Worm (Caenorhabditis elegans): ENCODE data around the gene R12B2.13.

R12B2.13 gene

ce11 chrIII:5833376-5833775 is at the start of gene R12B2.13, which contains the start of gene mdt-15:
Gene R12B2.13 (minus strand): TSS chrIII:5833476.
Gene mdt-15 (minus strand): TSS chrIII:5833751.
- TF ChIP-seq vab-7 (GFP tag; IDR thresholded peaks at IDR 0.05) (no peak), hif-1 (tag; optimal IDR thresholded peaks at IDR 0.05) (no peak), tag-97 (GFP tag; IDR thresholded peaks at IDR 0.05) (no peak), ceh-82 (tag; optimal IDR thresholded peaks at IDR 0.05) (no peak), lin-13 (GFP tag; optimal IDR thresholded peaks at IDR 0.05) (no peak), unc-130 (GFP tag; optimal IDR thresholded peaks at IDR 0.05) (no peak), mxl-3 (GFP tag; optimal IDR thresholded peaks at IDR 0.05) (no peak), dmd-6 (GFP tag; IDR thresholded peaks at IDR 0.05) (no peak), unc-62 (GFP tag; optimal IDR thresholded peaks at IDR 0.05 in 1 of 2) (no peak), unc-62 (tag; optimal IDR thresholded peaks at IDR 0.05) (no peak), ceh-44 (GFP tag; IDR thresholded peaks at IDR 0.05) (no peak), hmg-1.1 (GFP tag; IDR thresholded peaks at IDR 0.05) (no peak), attf-4 (tag; optimal IDR thresholded peaks at IDR 0.05) (no peak), arid-1 (GFP tag; conservative IDR thresholded peaks at IDR 0.05) (no peak), mes-2 (tag; optimal IDR thresholded peaks at IDR 0.05; ENCODE audit: poor library complexity, severe bottlenecking) (no peak), D1046.2 (GFP tag; IDR thresholded peaks at IDR 0.05) (no peak), Y5F2A.4 (GFP tag; optimal IDR thresholded peaks at IDR 0.05) (no peak), ZK546.5 (tag; optimal IDR thresholded peaks at IDR 0.05) (no peak), ceh-20 (GFP tag; IDR thresholded peaks at IDR 0.05) (no peak)

- TF ChIP-seq hlh-30 (tag; optimal IDR thresholded peaks at IDR 0.05; ENCODE audit: insufficient read depth) (no peak), jun-1 (tag; optimal IDR thresholded peaks at IDR 0.05) (no peak), lin-38 (GFP tag; IDR thresholded peaks at IDR 0.05) (no peak), lin-39 (tag; optimal IDR thresholded peaks at IDR 0.05) (no peak), lim-7 (GFP tag; IDR thresholded peaks at IDR 0.05) (no peak), nhr-41 (GFP tag; IDR thresholded peaks at IDR 0.05) (no peak), nhr-76 (tag; optimal IDR thresholded peaks at IDR 0.05) (no peak), Y48G9A.11 (GFP tag; IDR thresholded peaks at IDR 0.05) (no peak), zag-1 (tag; optimal IDR thresholded peaks at IDR 0.05) (no peak), aly-2 (tag; optimal IDR thresholded peaks at IDR 0.05) (no peak), fos-1 (tag; optimal IDR thresholded peaks at IDR 0.05) (no peak), ces-1 (GFP tag; optimal IDR thresholded peaks at IDR 0.05) (no peak)
These were observed 49.5 kb upstream of the R12B2.13 start, which contains the start of gene F01F1.14 for ce11 chrIII:5882823-5883222. Gene F01F1.14 (minus strand): TSS chrIII:5882923.

- peak; percentile 33 for TF ChIP-seq lin-38 (GFP tag; IDR thresholded peaks at IDR 0.05)
- TF ChIP-seq T26A8.4 (GFP tag; IDR thresholded peaks at IDR 0.05): 0 out of 2 replicates have a peak, but pooled peaks have one; percentile 16
- TF ChIP-seq egl-27 (tag; optimal IDR thresholded peaks at IDR 0.05): no peak
These were observed 49.0 kb upstream of the R12B2.13 start for ce11 chrIII:5882284-5882683.

DNA sequence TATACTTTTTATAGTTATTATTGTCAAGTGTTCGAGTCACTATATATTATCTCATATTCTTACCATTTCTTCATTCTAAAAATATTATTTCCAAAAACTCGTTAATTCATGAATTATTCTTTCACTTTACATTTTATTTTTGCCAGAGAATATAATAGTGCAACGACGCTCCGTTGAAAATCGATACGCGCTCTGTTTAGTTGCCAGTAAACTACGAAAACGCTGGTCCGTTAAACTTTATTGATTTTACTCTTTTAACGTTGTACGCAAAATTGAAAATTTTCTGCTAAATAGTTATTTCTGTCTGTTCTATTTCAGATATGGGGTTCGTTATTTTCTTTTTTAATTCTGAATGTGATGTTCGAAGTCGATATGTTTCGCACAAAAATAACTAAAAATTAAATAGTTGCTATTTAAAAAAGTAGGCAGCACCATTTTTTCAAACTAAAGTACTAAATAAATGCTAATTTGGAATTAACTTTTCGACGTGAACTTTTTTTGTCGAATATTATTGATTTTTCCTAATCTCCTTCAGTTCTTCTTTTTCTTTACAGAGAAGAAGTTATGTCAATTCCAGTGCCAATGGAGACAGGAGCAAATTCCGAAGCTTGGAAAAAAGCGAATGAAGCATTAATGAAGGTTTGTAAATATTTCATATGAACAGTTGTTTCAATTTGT is 46.2 kb upstream of the R12B2.13 start, which contains the start of gene hpo-10:
TSS of gene hpo-10 (plus strand) at position 199 of the 678 bp plus-strand sequence.
- peak; percentile 55 for TF ChIP-seq mes-2 (tag; optimal IDR thresholded peaks at IDR 0.05; ENCODE audit: poor library complexity, severe bottlenecking)
- TF ChIP-seq lin-38 (GFP tag; IDR thresholded peaks at IDR 0.05): peak; percentile 37; the same call in 1 of the 2 replicates
- TF ChIP-seq lsy-2 (tag; optimal IDR thresholded peaks at IDR 0.05): peak in 1 of 2 experiments; percentile 65
- TF ChIP-seq hlh-30 (tag; optimal IDR thresholded peaks at IDR 0.05; ENCODE audit: insufficient read depth): peak; percentile 22
- TF ChIP-seq nhr-6 (tag; optimal IDR thresholded peaks at IDR 0.05): peak; percentile 43
- peak; percentile 48 for TF ChIP-seq dve-1 (tag; optimal IDR thresholded peaks at IDR 0.05; ENCODE audit: insufficient read depth)
- TF ChIP-seq daf-16 (GFP tag; optimal IDR thresholded peaks at IDR 0.05): no peak
- TF ChIP-seq daf-16 (tag; optimal IDR thresholded peaks at IDR 0.05): peak; percentile 31
- TF ChIP-seq aha-1 (tag): peak; percentile 96
- peak; percentile 12 for TF ChIP-seq dpl-1 (GFP tag; optimal IDR thresholded peaks at IDR 0.05)
- TF ChIP-seq zag-1 (tag; optimal IDR thresholded peaks at IDR 0.05): no peak
- no peak for TF ChIP-seq ZK337.2 (GFP tag; IDR thresholded peaks at IDR 0.05)
- TF ChIP-seq mep-1 (tag; optimal IDR thresholded peaks at IDR 0.05): peak; percentile 32
- peak; percentile 89 for TF ChIP-seq T20F7.1 (GFP tag; optimal IDR thresholded peaks at IDR 0.05)
- TF ChIP-seq ceh-28 (tag; optimal IDR thresholded peaks at IDR 0.05): no peak
